Worm (Caenorhabditis elegans): ENCODE measurements around the gene ZK185.3.

ZK185.3 gene

DNA sequence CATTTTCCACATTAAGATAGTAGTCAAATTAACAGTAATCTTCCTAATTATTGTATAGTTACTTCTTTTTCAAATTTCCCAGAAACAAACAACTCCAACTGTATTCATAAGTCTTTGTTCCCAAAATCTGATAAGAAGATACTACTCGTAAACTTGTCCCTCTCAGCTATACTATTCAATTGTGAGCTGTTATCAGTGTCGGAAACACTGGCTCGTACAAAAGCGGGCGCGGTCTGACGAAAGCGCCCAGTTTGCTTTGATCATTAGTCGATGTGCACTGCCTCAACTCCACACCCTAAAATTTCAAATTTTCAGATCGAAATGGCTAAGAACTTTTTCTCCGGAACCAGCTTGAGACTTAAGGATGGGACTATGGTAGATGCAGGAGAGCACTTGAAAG is 43.5 kb downstream of the ZK185.3 start, which contains the start of gene trx-3:
trx-3 (plus strand) TSS at position 291 of the 400 bp plus-strand sequence.
- no peak for TF ChIP-seq unc-39 (tag; optimal IDR thresholded peaks at IDR 0.05)
- TF ChIP-seq mls-2 (tag; optimal IDR thresholded peaks at IDR 0.05), result no peak
- TF ChIP-seq nhr-28 (tag; optimal IDR thresholded peaks at IDR 0.05), result no peak
- TF ChIP-seq M03D4.4 (tag; optimal IDR thresholded peaks at IDR 0.05), result no peak
- no peak for TF ChIP-seq snpc-4 (tag; optimal IDR thresholded peaks at IDR 0.05)
- no peak for TF ChIP-seq drap-1 (GFP tag; optimal IDR thresholded peaks at IDR 0.05)
- TF ChIP-seq pha-4 (tag; optimal IDR thresholded peaks at IDR 0.05), result no peak
- TF ChIP-seq ceh-83 (GFP tag; optimal IDR thresholded peaks at IDR 0.05), result no peak
- no peak for TF ChIP-seq nhr-12 (tag; optimal IDR thresholded peaks at IDR 0.05)
- no peak for TF ChIP-seq unc-62 (GFP tag; optimal IDR thresholded peaks at IDR 0.05)
- TF ChIP-seq mep-1 (tag; optimal IDR thresholded peaks at IDR 0.05), result no peak
- TF ChIP-seq elt-1 (tag; optimal IDR thresholded peaks at IDR 0.05; ENCODE audit: borderline replicate concordance, insufficient read depth), result no peak
- no peak for TF ChIP-seq flh-1 (GFP tag; optimal IDR thresholded peaks at IDR 0.05)
- TF ChIP-seq bed-3 (GFP tag; optimal IDR thresholded peaks at IDR 0.05), result no peak
- TF ChIP-seq mab-5 (tag; optimal IDR thresholded peaks at IDR 0.05), result no peak
- no peak for TF ChIP-seq lin-13 (tag; optimal IDR thresholded peaks at IDR 0.05)
- TF ChIP-seq lin-32 (GFP tag; optimal IDR thresholded peaks at IDR 0.05), result no peak
- TF ChIP-seq hlh-1 (tag; optimal IDR thresholded peaks at IDR 0.05), result no peak
- no peak for TF ChIP-seq nhr-237 (tag; optimal IDR thresholded peaks at IDR 0.05)

DNA sequence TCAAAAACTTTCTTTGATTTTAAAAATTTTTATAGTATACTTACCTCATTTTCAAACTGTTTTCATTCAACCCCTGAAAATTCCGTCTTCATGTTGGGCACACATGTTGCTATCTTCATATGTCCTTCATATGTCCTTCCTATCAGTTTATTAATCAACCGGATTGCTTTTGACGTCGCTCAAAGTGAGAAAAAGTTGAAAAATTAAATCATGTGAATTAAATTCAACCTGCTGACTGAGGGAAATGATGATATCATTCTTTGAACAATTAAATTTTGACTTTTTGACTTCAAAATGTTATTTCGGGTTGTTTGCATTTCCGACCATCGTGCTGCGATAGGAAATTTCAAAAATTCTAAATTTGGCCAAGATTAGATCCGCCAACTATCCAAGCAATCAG is 45.7 kb downstream of the ZK185.3 start:
- no peak for TF ChIP-seq nhr-12 (tag; optimal IDR thresholded peaks at IDR 0.05)
- TF ChIP-seq unc-39 (tag; optimal IDR thresholded peaks at IDR 0.05), result no peak
- TF ChIP-seq drap-1 (GFP tag; optimal IDR thresholded peaks at IDR 0.05), result no peak
- no peak for TF ChIP-seq zip-8 (tag; optimal IDR thresholded peaks at IDR 0.05)
- TF ChIP-seq ceh-39 (tag; optimal IDR thresholded peaks at IDR 0.05), result no peak

DNA sequence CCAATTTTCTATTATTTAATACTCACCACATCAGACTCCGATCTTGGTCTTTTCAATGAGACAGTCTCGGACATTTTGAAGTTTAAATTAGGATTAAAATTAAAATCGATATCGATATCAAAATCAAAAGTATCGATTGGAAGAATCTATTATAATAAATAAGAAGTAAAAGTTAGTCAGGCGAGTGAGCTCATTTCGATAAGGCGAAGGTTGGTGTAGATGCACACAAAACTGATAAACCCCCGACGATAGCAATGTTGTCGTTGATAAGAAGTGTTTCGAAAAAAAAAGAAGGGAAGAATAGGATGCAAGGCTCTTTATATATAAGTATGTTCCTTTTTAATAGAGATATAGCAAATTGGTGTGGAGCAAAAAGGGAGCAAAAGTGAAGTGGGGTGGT is 47.7 kb downstream of the ZK185.3 start, which contains the start of gene M01H9.4:
M01H9.4 (minus strand) TSS at position 379 of the 400 bp plus-strand sequence.
- TF ChIP-seq ceh-83 (GFP tag; optimal IDR thresholded peaks at IDR 0.05), result no peak

DNA sequence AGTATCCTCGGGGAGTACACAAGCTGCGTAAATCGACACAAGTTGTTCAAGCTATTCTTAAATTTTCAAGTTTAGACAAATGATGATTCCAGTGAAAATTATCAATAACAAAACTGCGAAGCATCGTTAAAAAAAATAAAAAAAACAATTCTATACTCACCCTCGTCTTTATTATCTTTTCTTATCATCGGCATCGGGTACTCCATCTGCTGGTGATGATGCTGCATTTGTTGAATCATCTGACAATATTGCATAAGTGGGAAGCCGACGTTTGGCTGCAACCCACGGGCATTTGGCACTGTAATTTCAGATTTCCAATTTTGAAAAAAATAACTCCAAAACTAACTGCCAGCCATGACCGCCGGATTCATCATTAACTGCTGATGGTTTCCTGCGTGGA is 48.9 kb downstream of the ZK185.3 start:
- TF ChIP-seq unc-62 (GFP tag; optimal IDR thresholded peaks at IDR 0.05) (no peak), ceh-83 (GFP tag; optimal IDR thresholded peaks at IDR 0.05) (no peak), nhr-12 (tag; optimal IDR thresholded peaks at IDR 0.05) (no peak), bed-3 (GFP tag; optimal IDR thresholded peaks at IDR 0.05) (no peak), ceh-43 (GFP tag; optimal IDR thresholded peaks at IDR 0.05) (no peak), sem-2 (GFP tag; optimal IDR thresholded peaks at IDR 0.05) (no peak), elt-1 (tag; optimal IDR thresholded peaks at IDR 0.05; ENCODE audit: borderline replicate concordance, insufficient read depth) (no peak)

DNA sequence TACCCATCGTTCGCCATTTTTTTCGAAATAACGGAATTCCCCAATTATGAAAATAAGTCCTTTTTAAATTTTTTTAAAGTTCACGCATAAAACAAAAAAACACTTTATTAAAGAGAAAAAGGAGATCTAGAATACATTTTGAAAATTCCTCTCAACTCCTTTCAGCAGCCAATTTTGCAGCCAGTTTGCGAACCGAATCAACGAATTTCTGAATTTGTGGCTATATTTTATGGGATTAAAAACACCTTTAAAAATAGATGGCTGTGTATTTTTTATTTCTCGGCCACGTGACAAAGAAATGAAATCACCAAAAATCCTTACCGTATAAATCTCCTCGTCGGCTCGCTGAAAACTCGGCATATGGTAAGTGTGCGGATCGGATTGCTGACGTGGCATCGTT is 50.2 kb downstream of the ZK185.3 start, which contains the start of gene M01H9.10:
M01H9.10 (minus strand) TSS at position 101 of the 400 bp plus-strand sequence.
- no peak for TF ChIP-seq mls-2 (tag; optimal IDR thresholded peaks at IDR 0.05)
- no peak for TF ChIP-seq nhr-2 (tag; optimal IDR thresholded peaks at IDR 0.05)
- TF ChIP-seq pha-4 (tag; optimal IDR thresholded peaks at IDR 0.05), result no peak
- no peak for TF ChIP-seq hlh-1 (tag; optimal IDR thresholded peaks at IDR 0.05)
- no peak for TF ChIP-seq cnd-1 (tag; optimal IDR thresholded peaks at IDR 0.05)
- TF ChIP-seq ces-1 (GFP tag; optimal IDR thresholded peaks at IDR 0.05), result no peak
- no peak for TF ChIP-seq elt-3 (tag; optimal IDR thresholded peaks at IDR 0.05)
- TF ChIP-seq nhr-28 (tag; optimal IDR thresholded peaks at IDR 0.05), result no peak
- no peak for TF ChIP-seq unc-120 (tag; optimal IDR thresholded peaks at IDR 0.05; ENCODE audit: poor library complexity, severe bottlenecking)
- no peak for TF ChIP-seq ceh-83 (GFP tag; optimal IDR thresholded peaks at IDR 0.05)
- no peak for TF ChIP-seq nhr-12 (tag; optimal IDR thresholded peaks at IDR 0.05)
- TF ChIP-seq ceh-39 (tag; optimal IDR thresholded peaks at IDR 0.05), result no peak
- no peak for TF ChIP-seq lsy-2 (tag; optimal IDR thresholded peaks at IDR 0.05)
- no peak for TF ChIP-seq nhr-237 (tag; optimal IDR thresholded peaks at IDR 0.05)
- TF ChIP-seq elt-1 (tag; optimal IDR thresholded peaks at IDR 0.05; ENCODE audit: borderline replicate concordance, insufficient read depth), result no peak
- TF ChIP-seq mep-1 (tag; optimal IDR thresholded peaks at IDR 0.05), result no peak
- TF ChIP-seq ztf-11 (tag; optimal IDR thresholded peaks at IDR 0.05), result no peak
- TF ChIP-seq snpc-4 (tag; optimal IDR thresholded peaks at IDR 0.05), result no peak

Measured in whole organism, mixed stage, embryonic.